Worm (Caenorhabditis elegans) whole organism, L1 larva: Measurements from ENCODE around the gene clec-133.

Experiments
- C04F5.9 ChIP-seq: sonication (generic microtip); optimal IDR thresholded peaks from 2 replicates; lab custom pipeline; 2016; ENCODE audit warnings: missing genetic modification characterization, missing compliant biosample characterization
- blmp-1 ChIP-seq: fragments of 150-350 bp; optimal IDR thresholded peaks from 2 replicates; lab custom pipeline; 2014; ENCODE audit warnings: missing biosample characterization, missing genetic modification characterization
- ceh-82 ChIP-seq, 3 experiments: fragments of 150-350 bp in 1 of 3; sonication (generic microtip) in 2 of 3; optimal IDR thresholded peaks; 2 replicates each; lab custom pipeline; 2014 to 2017; ENCODE audit warnings: missing biosample characterization in 3 of 3, missing genetic modification characterization in 3 of 3
- dpl-1 ChIP-seq, 3 experiments: fragments of 150-350 bp in 2 of 3; sonication (generic microtip) in 1 of 3; optimal IDR thresholded peaks; 2 replicates each; lab custom pipeline; 2014 to 2017; ENCODE audit warnings: missing biosample characterization in 3 of 3, missing genetic modification characterization in 3 of 3, missing genetic modification reagents in 3 of 3
- dsc-1 ChIP-seq: sonication (generic microtip); optimal IDR thresholded peaks from 2 replicates; lab custom pipeline; 2016; ENCODE audit warnings: mild to moderate bottlenecking, missing genetic modification characterization, missing compliant biosample characterization
- efl-1 ChIP-seq, 4 experiments: fragments of 150-350 bp; optimal IDR thresholded peaks in 3 of 4; peaks in 1 of 4; 1 replicate in 1 of 4; 2 replicates in 3 of 4; lab custom pipeline; 2014; ENCODE audit warnings: missing biosample characterization in 2 of 4, missing genetic modification characterization in 2 of 4, missing genetic modification reagents in 2 of 4
- egl-13 ChIP-seq: sonication (generic microtip); optimal IDR thresholded peaks from 2 replicates; lab custom pipeline; 2016; ENCODE audit warnings: missing genotype, missing genetic modification reagents, missing genetic modification characterization, missing compliant biosample characterization
- elt-3 ChIP-seq, 6 experiments: fragments of 150-350 bp in 1 of 6; sonication (generic microtip); optimal IDR thresholded peaks; 2 replicates each; lab custom pipeline; 2017 to 2018; ENCODE audit warnings: missing biosample characterization in 6 of 6, missing genetic modification characterization in 6 of 6, inconsistent platforms in 1 of 6
- ets-5 ChIP-seq: fragments of 200-800 bp; sonication (Bioruptor generic); IDR thresholded peaks from 2 replicates; pipeline ENCODE4 v1.3.6; 2022; ENCODE audit warnings: missing genetic modification characterization, missing compliant biosample characterization
- fkh-10 ChIP-seq: sonication (generic microtip); optimal IDR thresholded peaks from 2 replicates; lab custom pipeline; 2017; ENCODE audit warnings: missing biosample characterization, missing genetic modification reagents, missing genetic modification characterization
- fkh-4 ChIP-seq: sonication (generic microtip); optimal IDR thresholded peaks from 2 replicates; lab custom pipeline; 2016; ENCODE audit warnings: missing compliant biosample characterization, missing genetic modification characterization, borderline replicate concordance
- fkh-8 ChIP-seq: sonication (generic microtip); optimal IDR thresholded peaks from 2 replicates; lab custom pipeline; 2016; ENCODE audit warnings: mild to moderate bottlenecking, missing genetic modification characterization, missing compliant biosample characterization
- fos-1 ChIP-seq: fragments of 150-350 bp; optimal IDR thresholded peaks from 2 replicates; lab custom pipeline; 2014; ENCODE audit warnings: missing biosample characterization, missing genetic modification characterization
- hlh-17 ChIP-seq: fragments of 200-800 bp; sonication (Bioruptor generic); optimal IDR thresholded peaks from 2 replicates; lab custom pipeline; 2018; ENCODE audit warnings: missing genetic modification characterization, mild to moderate bottlenecking, missing compliant biosample characterization, moderate library complexity, borderline replicate concordance
- irx-1 ChIP-seq: sonication (generic microtip); optimal IDR thresholded peaks from 2 replicates; lab custom pipeline; 2016; ENCODE audit warnings: missing genetic modification characterization, missing compliant biosample characterization
- isw-1 ChIP-seq: fragments of 200-800 bp; sonication (Bioruptor generic); IDR thresholded peaks from 2 replicates; pipeline ENCODE4 v1.3.6; 2022; ENCODE audit warnings: missing genetic modification characterization, missing compliant biosample characterization
- jun-1 ChIP-seq: fragments of 150-350 bp; optimal IDR thresholded peaks from 2 replicates; lab custom pipeline; 2014; ENCODE audit warnings: missing biosample characterization, missing genetic modification reagents, missing genetic modification characterization
- lin-13 ChIP-seq: fragments of 150-350 bp; optimal IDR thresholded peaks from 2 replicates; lab custom pipeline; 2014; ENCODE audit warnings: missing biosample characterization, missing genetic modification reagents, missing genetic modification characterization
- lin-14 ChIP-seq: fragments of 200-800 bp; sonication (Bioruptor generic); optimal IDR thresholded peaks from 2 replicates; lab custom pipeline; 2018; ENCODE audit warnings: mild to moderate bottlenecking, missing genetic modification characterization, moderate library complexity, missing compliant biosample characterization
- lin-39 ChIP-seq: fragments of 150-350 bp; optimal IDR thresholded peaks from 2 replicates; lab custom pipeline; 2014; ENCODE audit warnings: missing biosample characterization, missing genetic modification reagents, missing genetic modification characterization
- lir-3 ChIP-seq: sonication (generic microtip); optimal IDR thresholded peaks from 2 replicates; lab custom pipeline; 2016; ENCODE audit warnings: mild to moderate bottlenecking, missing genetic modification characterization, moderate library complexity, missing compliant biosample characterization; ENCODE audit not compliant: poor library complexity
- lsy-2 ChIP-seq, 2 experiments: fragments of 150-350 bp; optimal IDR thresholded peaks; 2 replicates each; lab custom pipeline; 2014; ENCODE audit warnings: missing biosample characterization in 2 of 2, missing genetic modification characterization in 2 of 2
- mdl-1 ChIP-seq, 2 experiments: fragments of 150-350 bp; optimal IDR thresholded peaks; 2 replicates each; lab custom pipeline; 2014 to 2017; ENCODE audit warnings: missing biosample characterization in 2 of 2, missing genetic modification characterization in 2 of 2, inconsistent platforms in 1 of 2
- mef-2 ChIP-seq: fragments of 150-350 bp; optimal IDR thresholded peaks from 2 replicates; lab custom pipeline; 2014; ENCODE audit warnings: missing biosample characterization, missing genetic modification characterization
- mep-1 ChIP-seq: fragments of 150-350 bp; optimal IDR thresholded peaks from 2 replicates; lab custom pipeline; 2014; ENCODE audit warnings: missing biosample characterization, missing genetic modification characterization
- nhr-237 ChIP-seq: fragments of 150-350 bp; optimal IDR thresholded peaks from 2 replicates; lab custom pipeline; 2014; ENCODE audit warnings: missing biosample characterization, missing genetic modification characterization
- nhr-47 ChIP-seq: sonication (generic microtip); optimal IDR thresholded peaks from 2 replicates; lab custom pipeline; 2016; ENCODE audit warnings: mild to moderate bottlenecking, missing genetic modification characterization, moderate library complexity, missing compliant biosample characterization
- nhr-71 ChIP-seq: sonication (generic microtip); optimal IDR thresholded peaks from 2 replicates; lab custom pipeline; 2016; ENCODE audit warnings: mild to moderate bottlenecking, missing genetic modification characterization, moderate library complexity, missing compliant biosample characterization
- nhr-76 ChIP-seq: sonication (generic microtip); optimal IDR thresholded peaks from 2 replicates; lab custom pipeline; 2017; ENCODE audit warnings: missing biosample characterization, missing genetic modification characterization
- nhr-84 ChIP-seq: sonication (generic microtip); optimal IDR thresholded peaks from 2 replicates; lab custom pipeline; 2017; ENCODE audit warnings: missing biosample characterization, missing genetic modification characterization
- pag-3 ChIP-seq: sonication (generic microtip); optimal IDR thresholded peaks from 2 replicates; lab custom pipeline; 2017; ENCODE audit warnings: missing genetic modification characterization, mild to moderate bottlenecking, missing compliant biosample characterization, antibody characterized with exemption, borderline replicate concordance; ENCODE audit not compliant: insufficient read depth
- rnt-1 ChIP-seq: sonication (generic microtip); optimal IDR thresholded peaks from 2 replicates; lab custom pipeline; 2016; ENCODE audit warnings: mild to moderate bottlenecking, missing genetic modification characterization, moderate library complexity, missing compliant biosample characterization
- skn-1 ChIP-seq: fragments of 150-350 bp; optimal IDR thresholded peaks from 2 replicates; lab custom pipeline; 2014; ENCODE audit warnings: missing biosample characterization, missing genetic modification characterization
- swsn-7 ChIP-seq: sonication (generic microtip); optimal IDR thresholded peaks from 2 replicates; lab custom pipeline; 2016; ENCODE audit warnings: missing genetic modification characterization, missing compliant biosample characterization
- tlp-1 ChIP-seq: fragments of 150-350 bp; optimal IDR thresholded peaks from 2 replicates; lab custom pipeline; 2014; ENCODE audit warnings: missing biosample characterization, missing genetic modification characterization
- unc-130 ChIP-seq: fragments of 150-350 bp; optimal IDR thresholded peaks from 2 replicates; lab custom pipeline; 2017; ENCODE audit warnings: missing biosample characterization, missing genetic modification characterization, inconsistent platforms
- unc-62 ChIP-seq: fragments of 150-350 bp; optimal IDR thresholded peaks from 2 replicates; lab custom pipeline; 2014; ENCODE audit warnings: missing biosample characterization, missing genetic modification reagents, missing genetic modification characterization
- unc-86 ChIP-seq: sonication (generic microtip); optimal IDR thresholded peaks from 2 replicates; lab custom pipeline; 2016; ENCODE audit warnings: missing genetic modification characterization, missing compliant biosample characterization
- vab-15 ChIP-seq: sonication (generic microtip); optimal IDR thresholded peaks from 2 replicates; lab custom pipeline; 2017; ENCODE audit warnings: missing genotype, mild to moderate bottlenecking, missing genetic modification characterization, missing compliant biosample characterization

The clec-133 gene

DNA sequence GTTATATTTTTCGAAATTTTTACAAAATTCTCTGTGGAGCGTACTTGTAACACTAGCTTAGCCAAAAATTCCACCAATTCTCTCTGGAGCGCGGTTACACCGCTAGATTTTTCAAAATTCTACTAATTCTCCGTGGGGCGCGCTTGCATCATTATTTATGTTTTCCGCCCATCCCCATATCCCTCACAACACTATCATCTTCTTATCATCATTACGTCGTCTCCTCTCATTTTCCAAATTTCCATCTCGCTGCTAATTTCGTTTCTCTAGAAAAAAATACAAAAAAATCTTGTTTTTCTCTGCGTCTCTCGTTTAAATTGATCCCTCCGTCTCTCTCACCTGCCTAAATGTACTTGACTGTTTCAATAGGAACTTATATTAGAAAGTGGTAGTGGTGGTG is 22.9 kb upstream of the clec-133 start (continued):
- TF ChIP-seq mdl-1 (tag; optimal IDR thresholded peaks at IDR 0.05; lab: Kevin White, UChicago), result no peak
- TF ChIP-seq efl-1 (optimal IDR thresholded peaks at IDR 0.05; lab: Kevin White, UChicago), result no peak
- TF ChIP-seq efl-1 (GFP tag; optimal IDR thresholded peaks at IDR 0.05 in 1 of 2; lab: Kevin White, UChicago), result peak in 1 of 2 experiments; percentile 19
- TF ChIP-seq tlp-1, result no peak
- TF ChIP-seq mep-1, result no peak
- TF ChIP-seq mef-2 (tag; lab: Kevin White, UChicago), result no peak
- TF ChIP-seq skn-1 (tag; lab: Kevin White, UChicago), result no peak
- no peak for TF ChIP-seq ets-5
- no peak for TF ChIP-seq unc-62 (GFP tag; lab: Kevin White, UChicago)
- TF ChIP-seq dsc-1 (tag; lab: Kevin White, UChicago), result no peak
- no peak for TF ChIP-seq egl-13 (tag; lab: Kevin White, UChicago)
- no peak for TF ChIP-seq lir-3 (tag; lab: Kevin White, UChicago)
- TF ChIP-seq ceh-82 (tag; optimal IDR thresholded peaks at IDR 0.05; lab: Kevin White, UChicago), result no peak
- TF ChIP-seq pag-3 (tag; lab: Kevin White, UChicago), result no peak
- TF ChIP-seq lin-14 (GFP tag; lab: Kevin White, UChicago), result peak; percentile 20
- TF ChIP-seq dpl-1 (GFP tag; optimal IDR thresholded peaks at IDR 0.05; lab: Kevin White, UChicago), result peak in 1 of 3 experiments; percentile 12
- no peak for TF ChIP-seq swsn-7 (tag; lab: Kevin White, UChicago)
- TF ChIP-seq irx-1 (tag; lab: Kevin White, UChicago), result no peak
- peak; percentile 18 for TF ChIP-seq vab-15
- TF ChIP-seq fkh-8 (tag; lab: Kevin White, UChicago), result no peak
- no peak for TF ChIP-seq fkh-10 (GFP tag; lab: Kevin White, UChicago)
- no peak for TF ChIP-seq nhr-71 (tag; lab: Kevin White, UChicago)
- no peak for TF ChIP-seq isw-1 (GFP tag; lab: Robert Waterston, UW)
- TF ChIP-seq hlh-17 (GFP tag; lab: Kevin White, UChicago), result no peak
- no peak for TF ChIP-seq fkh-4
- no peak for TF ChIP-seq nhr-76 (tag; lab: Kevin White, UChicago)
- TF ChIP-seq unc-130, result no peak
- no peak for TF ChIP-seq jun-1 (tag; lab: Kevin White, UChicago)
- TF ChIP-seq nhr-237, result no peak
- TF ChIP-seq lsy-2 (tag; optimal IDR thresholded peaks at IDR 0.05; lab: Kevin White, UChicago), result no peak
- TF ChIP-seq lin-13, result peak; percentile 0
- TF ChIP-seq C04F5.9, result no peak
- no peak for TF ChIP-seq unc-86 (tag; lab: Kevin White, UChicago)
- TF ChIP-seq rnt-1 (tag; lab: Kevin White, UChicago), result no peak
- TF ChIP-seq nhr-47 (tag; lab: Kevin White, UChicago), result no peak
- no peak for TF ChIP-seq lin-39
- TF ChIP-seq fos-1 (tag; lab: Kevin White, UChicago), result no peak

DNA sequence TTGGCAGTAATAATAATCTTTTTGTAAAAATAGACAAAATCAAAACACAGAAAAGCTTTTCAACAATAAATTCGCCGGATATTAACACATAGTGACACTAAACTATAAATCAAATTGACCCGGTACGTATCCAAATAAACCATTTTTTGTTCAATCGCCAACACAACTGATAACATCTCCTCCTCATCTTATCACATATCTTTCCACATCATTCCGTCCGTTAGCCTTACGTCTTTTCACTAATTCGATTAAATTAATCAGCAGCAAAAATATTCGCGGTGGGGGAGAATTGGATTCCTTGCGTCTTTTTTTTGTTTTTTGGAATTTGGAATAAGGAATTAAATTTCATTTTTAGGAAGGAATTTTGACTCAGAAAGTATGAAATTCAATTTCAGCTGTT is 21.6 kb upstream of the clec-133 start:
- no peak for TF ChIP-seq lir-3 (tag; lab: Kevin White, UChicago)
- TF ChIP-seq fkh-10 (GFP tag; lab: Kevin White, UChicago), result no peak
- TF ChIP-seq elt-3 (tag; optimal IDR thresholded peaks at IDR 0.05; lab: Kevin White, UChicago), result peak in 4 of 6 experiments; percentile 10 to 78 (median 48)
- TF ChIP-seq nhr-84 (tag; lab: Kevin White, UChicago), result no peak
- peak; percentile 13 for TF ChIP-seq lin-14 (GFP tag; lab: Kevin White, UChicago)
- peak; percentile 68 for TF ChIP-seq blmp-1 (tag; lab: Kevin White, UChicago)
- TF ChIP-seq, all 84 proteins: peak for 3

DNA sequence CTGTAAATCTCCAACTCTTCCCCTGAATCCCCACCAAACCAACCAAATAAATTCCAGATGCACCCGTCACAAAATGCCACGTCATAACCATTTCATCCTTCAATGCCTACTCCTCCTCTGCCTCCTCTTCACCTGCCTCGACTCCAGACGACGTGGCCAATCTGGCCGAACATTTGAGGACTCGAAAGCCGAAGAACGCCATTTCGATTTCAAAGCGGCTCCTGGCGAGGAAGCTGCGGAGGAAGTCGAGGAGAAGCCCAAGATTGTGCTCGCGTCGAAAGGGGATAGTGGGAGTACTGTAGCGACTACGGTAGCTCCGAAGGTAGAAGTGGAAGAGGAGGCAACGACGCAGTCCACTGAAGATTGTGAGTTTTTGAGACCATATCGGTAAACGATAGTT is 20.8 kb upstream of the clec-133 start, which contains the start of gene lgc-45:
Gene lgc-45 (plus strand): TSS at position 56 of the 400 bp plus-strand sequence.
- TF ChIP-seq fkh-4, result no peak
- no peak for TF ChIP-seq fos-1 (tag; lab: Kevin White, UChicago)
